Fruit fly (Drosophila melanogaster) whole organism, wandering third instar larva: Measurements from ENCODE around the gene Pisd.

Experiments
- Abd-B ChIP-seq: fragments of >200 bp; optimal IDR thresholded peaks from 2 replicates; lab custom pipeline; 2017; ENCODE audit warnings: missing biosample characterization, missing genetic modification characterization
- CG32264 ChIP-seq: fragments of 200-800 bp; sonication (Bioruptor generic); optimal IDR thresholded peaks from 2 replicates; lab custom pipeline; 2016; ENCODE audit warnings: missing biosample characterization, missing genetic modification characterization
- CG9705 ChIP-seq: fragments of 200-800 bp; sonication (Bioruptor generic); optimal IDR thresholded peaks from 2 replicates; lab custom pipeline; 2018; ENCODE audit warnings: missing biosample characterization, mild to moderate bottlenecking, missing genetic modification characterization
- CrebA ChIP-seq: fragments of 200-800 bp; sonication (Bioruptor generic); optimal IDR thresholded peaks from 2 replicates; lab custom pipeline; 2016; ENCODE audit warnings: missing biosample characterization, mild to moderate bottlenecking, missing genetic modification characterization, borderline replicate concordance
- Dfd ChIP-seq: fragments of >200 bp; optimal IDR thresholded peaks from 2 replicates; lab custom pipeline; 2017; ENCODE audit warnings: missing biosample characterization, missing genetic modification characterization
- Dif ChIP-seq: fragments of 200-275, 200-300 bp; sonication (Bioruptor generic); optimal IDR thresholded peaks from 2 replicates; lab custom pipeline; 2018; ENCODE audit warnings: missing biosample characterization, missing genetic modification characterization; ENCODE audit not compliant: partially characterized antibody
- GATAd ChIP-seq: sonication (Bioruptor generic); optimal IDR thresholded peaks from 2 replicates; lab custom pipeline; 2016; ENCODE audit warnings: missing biosample characterization, missing genetic modification characterization
- HLH106 ChIP-seq: fragments of 200-800 bp; optimal IDR thresholded peaks from 3 replicates; lab custom pipeline; 2019; ENCODE audit warnings: missing biosample characterization, mild to moderate bottlenecking, missing genetic modification characterization, moderate library complexity
- Hnf4 ChIP-seq: fragments of 200-800 bp; sonication (Bioruptor generic); optimal IDR thresholded peaks from 2 replicates; lab custom pipeline; 2016; ENCODE audit warnings: missing biosample characterization, mild to moderate bottlenecking, missing genetic modification characterization
- Hr78 ChIP-seq: fragments of >200 bp; optimal IDR thresholded peaks from 2 replicates; lab custom pipeline; 2017; ENCODE audit warnings: missing biosample characterization, missing genetic modification characterization
- Hr83 ChIP-seq: fragments of 200-300 bp; sonication (Bioruptor generic); optimal IDR thresholded peaks from 2 replicates; lab custom pipeline; 2016; ENCODE audit warnings: missing biosample characterization, mild to moderate bottlenecking, missing genetic modification characterization, moderate library complexity; ENCODE audit not compliant: poor library complexity, severe bottlenecking
- Jra ChIP-seq: sonication (Bioruptor generic); optimal IDR thresholded peaks from 2 replicates; lab custom pipeline; 2016; ENCODE audit warnings: missing biosample characterization, missing genetic modification characterization
- Mio ChIP-seq: sonication (Bioruptor generic); optimal IDR thresholded peaks from 2 replicates; lab custom pipeline; 2016; ENCODE audit warnings: missing biosample characterization, missing genetic modification characterization
- Myc ChIP-seq: fragments of >200 bp; optimal IDR thresholded peaks from 2 replicates; lab custom pipeline; 2017
- N ChIP-seq: fragments of >200 bp; optimal IDR thresholded peaks from 2 replicates; lab custom pipeline; 2018; ENCODE audit warnings: missing biosample characterization, missing external identifiers, missing genetic modification characterization
- OdsH ChIP-seq: fragments of 200-800 bp; sonication (Bioruptor generic); optimal IDR thresholded peaks from 2 replicates; lab custom pipeline; 2016; ENCODE audit warnings: missing biosample characterization, mild to moderate bottlenecking, missing genetic modification characterization
- Rel ChIP-seq, 2 experiments: fragments of 200-800 bp; sonication (Bioruptor generic) in 1 of 2; optimal IDR thresholded peaks; 2 replicates in 1 of 2; 3 replicates in 1 of 2; lab custom pipeline; 2016 to 2019; ENCODE audit warnings: mild to moderate bottlenecking in 2 of 2, missing biosample characterization in 2 of 2, missing genetic modification characterization in 2 of 2, moderate library complexity in 1 of 2
- Sp1 ChIP-seq: fragments of 200-800 bp; sonication (Bioruptor generic); optimal IDR thresholded peaks from 3 replicates; lab custom pipeline; 2019; ENCODE audit warnings: missing biosample characterization, mild to moderate bottlenecking, missing genetic modification characterization, moderate library complexity
- Vsx2 ChIP-seq: fragments of 200-300, 225-300 bp; sonication (Bioruptor generic); optimal IDR thresholded peaks from 2 replicates; lab custom pipeline; 2018; ENCODE audit warnings: missing biosample characterization, missing genetic modification characterization; ENCODE audit not compliant: partially characterized antibody
- br ChIP-seq: fragments of 200-800 bp; sonication (Bioruptor generic); optimal IDR thresholded peaks from 2 replicates; lab custom pipeline; 2016; ENCODE audit warnings: missing biosample characterization, missing genetic modification characterization
- brk ChIP-seq: fragments of 200-800 bp; sonication (Bioruptor generic); optimal IDR thresholded peaks from 2 replicates; lab custom pipeline; 2016; ENCODE audit warnings: missing biosample characterization, mild to moderate bottlenecking, missing genetic modification characterization
- dl ChIP-seq, 2 experiments: fragments of 175-275, 200-275 bp in 1 of 2; fragments of 200-275 bp in 1 of 2; sonication (Bioruptor generic); optimal IDR thresholded peaks; lab custom pipeline; 2018; ENCODE audit warnings: mild to moderate bottlenecking in 2 of 2, missing biosample characterization in 2 of 2, missing genetic modification characterization in 2 of 2, moderate library complexity in 2 of 2; ENCODE audit not compliant: partially characterized antibody in 2 of 2, insufficient read depth in 1 of 2
- dmrt93B ChIP-seq: fragments of 200-800 bp; sonication (Bioruptor generic); optimal IDR thresholded peaks from 2 replicates; lab custom pipeline; 2018; ENCODE audit warnings: missing biosample characterization, mild to moderate bottlenecking, missing genetic modification characterization
- ey ChIP-seq: fragments of 200-800 bp; sonication (Bioruptor generic); optimal IDR thresholded peaks from 2 replicates; lab custom pipeline; 2016; ENCODE audit warnings: missing biosample characterization, missing genetic modification characterization
- foxo ChIP-seq, 2 experiments: fragments of 200-800 bp; sonication (Bioruptor generic); optimal IDR thresholded peaks; 2 replicates in 1 of 2; 3 replicates in 1 of 2; lab custom pipeline; 2016 to 2017; ENCODE audit warnings: missing biosample characterization in 2 of 2, missing genetic modification characterization in 2 of 2
- h ChIP-seq: fragments of 200-800 bp; sonication (Bioruptor generic); optimal IDR thresholded peaks from 3 replicates; lab custom pipeline; 2016; ENCODE audit warnings: missing biosample characterization, mild to moderate bottlenecking, missing genetic modification characterization
- jim ChIP-seq: fragments of 175-275, 200-325 bp; sonication (Bioruptor generic); optimal IDR thresholded peaks from 2 replicates; lab custom pipeline; 2016; ENCODE audit warnings: missing biosample characterization, mild to moderate bottlenecking, missing genetic modification characterization
- lola ChIP-seq: fragments of >200 bp; optimal IDR thresholded peaks from 2 replicates; lab custom pipeline; 2017; ENCODE audit warnings: missing biosample characterization, missing genetic modification characterization
- pan ChIP-seq: fragments of >200 bp; optimal IDR thresholded peaks from 2 replicates; lab custom pipeline; 2017
- psq ChIP-seq: fragments of 200-800 bp; sonication (Bioruptor generic); optimal IDR thresholded peaks from 3 replicates; lab custom pipeline; 2017; ENCODE audit warnings: missing biosample characterization, mild to moderate bottlenecking, missing genetic modification characterization, moderate library complexity
- rgr ChIP-seq: fragments of 200-800 bp; sonication (Bioruptor generic); optimal IDR thresholded peaks from 3 replicates; lab custom pipeline; 2016; ENCODE audit warnings: missing biosample characterization, mild to moderate bottlenecking, missing genetic modification characterization
- sage ChIP-seq: fragments of 200-800 bp; sonication (Bioruptor generic); optimal IDR thresholded peaks from 2 replicates; lab custom pipeline; 2016; ENCODE audit warnings: missing biosample characterization, mild to moderate bottlenecking, missing genetic modification characterization
- sv ChIP-seq: fragments of 200-800 bp; sonication (Bioruptor generic); optimal IDR thresholded peaks from 3 replicates; lab custom pipeline; 2016; ENCODE audit warnings: missing biosample characterization, missing genetic modification characterization
- tai ChIP-seq: sonication (Bioruptor generic); optimal IDR thresholded peaks from 2 replicates; lab custom pipeline; 2016; ENCODE audit warnings: missing biosample characterization, missing genetic modification characterization
- usp ChIP-seq: fragments of >200 bp; optimal IDR thresholded peaks from 2 replicates; lab custom pipeline; 2017; ENCODE audit warnings: missing biosample characterization, missing genetic modification characterization
- woc ChIP-seq: sonication (Bioruptor generic); optimal IDR thresholded peaks from 2 replicates; lab custom pipeline; 2016; ENCODE audit warnings: missing biosample characterization, mild to moderate bottlenecking, missing genetic modification characterization

Pisd gene

DNA sequence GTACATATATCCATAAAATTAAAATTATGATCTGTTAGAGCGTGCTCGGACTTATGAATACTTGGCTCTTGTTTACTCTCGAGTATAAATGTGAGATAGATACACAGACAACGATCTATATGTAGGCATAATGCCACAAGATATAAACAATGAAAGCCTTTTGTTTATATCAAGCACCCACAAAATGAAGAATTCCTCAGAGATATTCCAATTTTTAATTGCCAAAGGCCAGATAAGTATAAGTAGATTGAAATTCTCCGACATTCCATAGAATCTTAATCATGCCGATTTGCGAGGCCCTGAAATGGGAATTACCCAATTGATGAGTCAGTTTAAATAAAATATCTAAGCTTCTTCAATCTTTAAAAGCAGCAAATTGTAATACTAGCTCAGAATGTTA, 28.7 kb upstream of the Pisd start:
- no peak for TF ChIP-seq pan (lab: Kevin White, UChicago)
- TF ChIP-seq sage = no peak
- no peak for TF ChIP-seq jim (GFP tag; lab: Kevin White, UChicago)
- TF ChIP-seq Dfd = no peak
- TF ChIP-seq HLH106 (tag; lab: Kevin White, UChicago) = no peak
- no peak for TF ChIP-seq Hr83
- no peak for TF ChIP-seq brk
- no peak for TF ChIP-seq dmrt93B
- no peak for TF ChIP-seq Jra (GFP tag; lab: Kevin White, UChicago)
- TF ChIP-seq tai (GFP tag; lab: Kevin White, UChicago) = no peak
- no peak for TF ChIP-seq Sp1 (GFP tag; lab: Kevin White, UChicago)
- no peak for TF ChIP-seq dl (GFP tag; optimal IDR thresholded peaks at IDR 0.05; lab: Kevin White, UChicago; ENCODE audit: insufficient read depth in 1 of 2, partially characterized antibody in 2 of 2)
- no peak for TF ChIP-seq rgr (GFP tag; lab: Kevin White, UChicago)

DNA sequence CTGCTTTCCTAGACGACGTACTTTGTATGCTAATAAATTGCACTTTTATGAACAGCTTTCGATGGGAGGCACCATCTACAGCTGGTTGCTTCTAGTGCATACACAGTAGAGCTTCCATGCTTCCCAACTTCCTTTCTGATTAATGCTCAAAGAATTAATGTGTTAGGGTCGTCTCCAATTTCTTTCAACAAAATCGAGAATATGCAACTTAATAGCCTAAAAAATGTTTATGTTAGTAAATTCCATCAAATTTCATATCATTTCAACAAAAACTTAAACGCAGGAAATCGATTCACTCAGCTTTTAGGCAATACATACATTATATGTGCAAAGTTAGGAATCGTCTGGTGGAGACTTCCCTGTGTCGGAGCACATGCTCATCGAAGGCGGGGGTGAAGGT, 26.5 kb upstream of the Pisd start:
- TF ChIP-seq Vsx2 (GFP tag; lab: Kevin White, UChicago) = no peak
- TF ChIP-seq Hr78 = no peak
- TF ChIP-seq psq (GFP tag; lab: Kevin White, UChicago) = no peak
- no peak for TF ChIP-seq CrebA
- no peak for TF ChIP-seq sv (GFP tag; lab: Kevin White, UChicago)
- TF ChIP-seq CG32264 (GFP tag; lab: Kevin White, UChicago) = no peak
- TF ChIP-seq Sp1 (GFP tag; lab: Kevin White, UChicago) = no peak
- TF ChIP-seq dl (GFP tag; optimal IDR thresholded peaks at IDR 0.05; lab: Kevin White, UChicago; ENCODE audit: insufficient read depth in 1 of 2, partially characterized antibody in 2 of 2) = no peak
- no peak for TF ChIP-seq Jra (GFP tag; lab: Kevin White, UChicago)
- no peak for TF ChIP-seq sage
- TF ChIP-seq woc (GFP tag; lab: Kevin White, UChicago) = no peak
- no peak for TF ChIP-seq dmrt93B
- TF ChIP-seq tai (GFP tag; lab: Kevin White, UChicago) = no peak
- TF ChIP-seq Mio (GFP tag; lab: Kevin White, UChicago) = no peak
- no peak for TF ChIP-seq lola
- TF ChIP-seq br (GFP tag; lab: Kevin White, UChicago) = no peak
- TF ChIP-seq Dif (GFP tag; lab: Kevin White, UChicago) = no peak

DNA sequence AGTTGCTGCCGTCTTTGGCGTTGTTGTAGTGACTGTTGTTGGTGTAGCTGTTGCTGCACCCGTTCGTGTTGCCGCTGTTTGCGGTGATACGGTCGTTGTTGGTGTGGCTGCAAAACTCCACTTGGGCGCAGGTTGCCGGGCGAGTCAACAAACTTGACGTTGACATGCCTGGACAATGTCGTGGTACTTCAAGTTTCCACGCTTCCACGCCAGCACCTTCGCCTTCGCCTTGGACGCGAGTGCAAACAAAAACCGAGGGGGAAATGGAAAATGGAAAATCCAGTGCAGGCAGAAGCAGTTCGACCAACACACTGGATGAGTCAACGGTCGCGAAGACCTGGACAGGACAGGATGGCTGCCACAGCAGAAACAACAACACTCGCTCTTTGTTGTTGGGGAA, 25.9 kb upstream of the Pisd start:
- TF ChIP-seq Hr78 (no peak), dmrt93B (no peak), foxo (GFP tag; optimal IDR thresholded peaks at IDR 0.05; lab: Kevin White, UChicago) (no peak), Myc (no peak), sage (no peak), psq (GFP tag; lab: Kevin White, UChicago) (no peak), tai (GFP tag; lab: Kevin White, UChicago) (no peak), dl (GFP tag; optimal IDR thresholded peaks at IDR 0.05; lab: Kevin White, UChicago; ENCODE audit: insufficient read depth in 1 of 2, partially characterized antibody in 2 of 2) (no peak), Sp1 (GFP tag; lab: Kevin White, UChicago) (no peak)

DNA sequence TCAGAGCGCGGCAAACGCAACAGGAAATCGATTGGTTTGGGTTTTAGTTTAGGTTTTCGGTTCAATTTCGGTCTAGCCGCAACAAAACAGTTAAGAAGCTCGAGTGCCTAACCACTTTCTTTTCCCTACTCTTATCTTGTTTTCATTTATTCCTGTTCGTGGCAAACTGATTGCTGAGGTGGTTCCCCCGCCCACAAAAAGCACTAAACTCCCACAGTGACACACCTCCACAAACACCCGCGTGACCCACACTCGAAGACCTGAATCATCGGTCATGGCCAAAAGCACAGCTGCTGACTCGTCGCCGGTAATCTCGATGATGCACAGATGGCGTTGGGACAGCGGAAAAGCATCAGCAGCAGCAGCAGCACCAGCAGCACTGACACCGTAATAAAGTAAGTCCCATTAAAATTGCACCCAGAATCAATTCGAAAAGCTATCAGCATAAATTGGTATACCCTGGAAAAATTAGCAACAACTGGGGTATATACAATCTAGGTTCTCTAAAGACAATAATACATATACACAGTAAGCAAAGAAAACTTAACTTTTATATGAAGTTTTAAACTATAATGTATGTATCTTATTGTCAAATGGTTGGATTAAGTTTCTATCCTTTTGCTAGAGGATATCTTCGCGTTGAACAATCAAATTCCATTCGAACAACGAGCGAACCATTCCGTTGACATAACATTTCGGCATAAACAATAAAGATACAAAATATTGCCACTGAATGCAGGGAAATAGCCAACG, 24.7 kb upstream of the Pisd start:
- no peak for TF ChIP-seq Dif (GFP tag; lab: Kevin White, UChicago)
- no peak for TF ChIP-seq pan (lab: Kevin White, UChicago)
- no peak for TF ChIP-seq brk
- TF ChIP-seq Rel (GFP tag; optimal IDR thresholded peaks at IDR 0.05; lab: Kevin White, UChicago) = no peak
- TF ChIP-seq Rel (tag; optimal IDR thresholded peaks at IDR 0.05; lab: Kevin White, UChicago) = peak; percentile 89
- peak; percentile 44 for TF ChIP-seq rgr (GFP tag; lab: Kevin White, UChicago)
- TF ChIP-seq h (GFP tag; lab: Kevin White, UChicago) = peak; percentile 50
- TF ChIP-seq N (GFP tag; lab: Kevin White, UChicago) = no peak
- no peak for TF ChIP-seq sage
- no peak for TF ChIP-seq GATAd (GFP tag; lab: Kevin White, UChicago)
- no peak for TF ChIP-seq Vsx2 (GFP tag; lab: Kevin White, UChicago)
- no peak for TF ChIP-seq jim (GFP tag; lab: Kevin White, UChicago)
- no peak for TF ChIP-seq dmrt93B
- TF ChIP-seq dl (GFP tag; optimal IDR thresholded peaks at IDR 0.05; lab: Kevin White, UChicago; ENCODE audit: insufficient read depth in 1 of 2, partially characterized antibody in 2 of 2) = no peak
- no peak for TF ChIP-seq Mio (GFP tag; lab: Kevin White, UChicago)
- no peak for TF ChIP-seq Hnf4 (GFP tag; lab: Kevin White, UChicago)
- TF ChIP-seq usp (GFP tag; lab: Kevin White, UChicago) = no peak
- no peak for TF ChIP-seq tai (GFP tag; lab: Kevin White, UChicago)
- TF ChIP-seq HLH106 (tag; lab: Kevin White, UChicago) = no peak
- no peak for TF ChIP-seq Jra (GFP tag; lab: Kevin White, UChicago)
- TF ChIP-seq Myc = no peak
- no peak for TF ChIP-seq Abd-B (GFP tag; lab: Kevin White, UChicago)
- TF ChIP-seq foxo (GFP tag; optimal IDR thresholded peaks at IDR 0.05; lab: Kevin White, UChicago) = peak in 1 of 2 experiments; percentile 26
- TF ChIP-seq sv (GFP tag; lab: Kevin White, UChicago) = peak; percentile 27
- TF ChIP-seq Sp1 (GFP tag; lab: Kevin White, UChicago) = no peak
- no peak for TF ChIP-seq Dfd
- TF ChIP-seq CG9705 (GFP tag; lab: Kevin White, UChicago) = no peak
- TF ChIP-seq lola = no peak
- TF ChIP-seq ey (GFP tag; lab: Kevin White, UChicago) = peak; percentile 16
- TF ChIP-seq CG32264 (GFP tag; lab: Kevin White, UChicago) = no peak
- no peak for TF ChIP-seq Hr83
- TF ChIP-seq OdsH (GFP tag; lab: Kevin White, UChicago) = peak; percentile 36
- no peak for TF ChIP-seq psq (GFP tag; lab: Kevin White, UChicago)
